Worm (Caenorhabditis elegans): ENCODE results near the gene ascc-1.
A peak's percentile ranks its signal among the peaks of the same experiment; 100 is the strongest.

ascc-1 gene

DNA sequence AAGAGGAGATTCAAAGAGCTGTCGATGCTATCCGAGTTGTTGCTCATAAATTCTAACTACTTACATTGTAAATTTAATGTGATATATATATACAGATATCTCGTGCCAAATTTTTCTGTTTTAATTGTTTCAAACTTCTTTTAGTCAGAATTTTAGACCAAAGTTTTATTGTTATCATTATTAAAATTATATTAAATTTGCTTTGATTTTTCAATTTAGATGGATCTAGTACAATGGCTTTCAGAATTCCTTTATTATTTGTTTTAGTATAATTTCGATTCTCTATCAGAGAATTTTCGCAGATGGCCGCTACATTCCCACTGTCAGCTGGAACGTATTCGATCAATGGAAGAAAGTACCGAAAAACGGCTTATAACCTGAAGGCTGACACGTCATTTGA lies at the start of gene ascc-1:
Gene ascc-1, plus strand, starts transcription at position 301 of the 400 bp plus-strand sequence.
- TF ChIP-seq nhr-129 (tag; optimal IDR thresholded peaks at IDR 0.05) (no peak), lsy-2 (tag; optimal IDR thresholded peaks at IDR 0.05) (no peak), lin-13 (GFP tag; optimal IDR thresholded peaks at IDR 0.05) (no peak), blmp-1 (tag; optimal IDR thresholded peaks at IDR 0.05; ENCODE audit: insufficient read depth) (no peak), nhr-77 (tag; optimal IDR thresholded peaks at IDR 0.05) (no peak), mbf-1 (tag; optimal IDR thresholded peaks at IDR 0.05) (no peak), nhr-237 (tag; optimal IDR thresholded peaks at IDR 0.05) (no peak), gmeb-1 (tag; optimal IDR thresholded peaks at IDR 0.05) (no peak)

DNA sequence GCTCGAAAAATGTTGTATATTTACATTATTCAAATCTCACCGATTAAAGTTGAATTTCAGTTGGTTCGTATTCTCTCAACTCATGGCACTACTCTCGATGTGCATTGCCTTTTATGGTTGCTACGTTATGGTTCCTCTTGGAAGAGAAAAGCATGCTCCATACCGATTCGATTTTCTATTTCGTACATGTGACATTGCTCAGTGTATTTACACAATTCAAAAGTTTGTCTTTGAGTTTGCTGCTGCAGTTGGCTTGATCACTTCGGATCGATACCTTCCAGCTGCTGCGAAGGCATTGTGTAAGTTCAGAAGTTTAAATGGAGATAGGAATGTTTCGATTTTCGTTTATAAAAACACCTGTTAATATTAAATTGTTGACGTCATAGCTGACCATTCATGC lies 49.3 kb upstream of the ascc-1 start:
- TF ChIP-seq zag-1 (tag; optimal IDR thresholded peaks at IDR 0.05) = no peak
- TF ChIP-seq ama-1 (optimal IDR thresholded peaks at IDR 0.05) = no peak
- no peak for TF ChIP-seq crh-2 (tag; optimal IDR thresholded peaks at IDR 0.05)
- peak; percentile 88 for TF ChIP-seq nhr-6 (tag; optimal IDR thresholded peaks at IDR 0.05)
- no peak for TF ChIP-seq egl-27 (tag; optimal IDR thresholded peaks at IDR 0.05)
- no peak for TF ChIP-seq nhr-21 (tag; optimal IDR thresholded peaks at IDR 0.05)

DNA sequence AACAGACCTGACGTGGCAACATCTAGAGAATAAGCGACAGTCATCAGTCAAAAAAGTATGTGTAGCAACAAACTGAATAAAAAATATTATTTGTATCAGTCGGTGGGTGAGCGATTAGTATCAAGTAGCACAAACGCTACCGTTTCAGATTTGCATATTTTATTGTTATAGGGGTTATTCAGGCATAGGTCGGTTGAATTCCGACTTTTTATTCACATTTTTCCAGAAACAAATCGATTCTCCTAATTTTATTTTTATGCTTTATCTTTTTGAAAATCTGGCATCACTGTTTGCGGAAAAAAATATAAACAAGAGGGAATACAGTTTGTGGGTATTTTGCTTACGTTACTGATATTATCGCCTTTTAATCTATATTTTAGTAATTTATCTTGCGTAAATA lies 45.7 kb upstream of the ascc-1 start, which contains the start of gene best-4:
Gene best-4, minus strand, starts transcription at position 101 of the 400 bp plus-strand sequence.
- TF ChIP-seq nhr-6 (tag; optimal IDR thresholded peaks at IDR 0.05) (no peak), snpc-4 (tag; optimal IDR thresholded peaks at IDR 0.05) (no peak), mbf-1 (tag; optimal IDR thresholded peaks at IDR 0.05) (no peak), elt-3 (tag; optimal IDR thresholded peaks at IDR 0.05) (no peak), ztf-1 (GFP tag; conservative IDR thresholded peaks at IDR 0.05) (no peak), nhr-11 (tag; optimal IDR thresholded peaks at IDR 0.05) (no peak), skn-1 (tag; optimal IDR thresholded peaks at IDR 0.05) (no peak), R02D3.7 (tag; optimal IDR thresholded peaks at IDR 0.05) (no peak), elt-1 (tag; optimal IDR thresholded peaks at IDR 0.05) (no peak), blmp-1 (tag; optimal IDR thresholded peaks at IDR 0.05; ENCODE audit: insufficient read depth) (no peak), lin-11 (tag; optimal IDR thresholded peaks at IDR 0.05) (no peak), nhr-77 (tag; optimal IDR thresholded peaks at IDR 0.05) (no peak), ama-1 (optimal IDR thresholded peaks at IDR 0.05) (no peak), nhr-129 (tag; optimal IDR thresholded peaks at IDR 0.05) (no peak)

DNA sequence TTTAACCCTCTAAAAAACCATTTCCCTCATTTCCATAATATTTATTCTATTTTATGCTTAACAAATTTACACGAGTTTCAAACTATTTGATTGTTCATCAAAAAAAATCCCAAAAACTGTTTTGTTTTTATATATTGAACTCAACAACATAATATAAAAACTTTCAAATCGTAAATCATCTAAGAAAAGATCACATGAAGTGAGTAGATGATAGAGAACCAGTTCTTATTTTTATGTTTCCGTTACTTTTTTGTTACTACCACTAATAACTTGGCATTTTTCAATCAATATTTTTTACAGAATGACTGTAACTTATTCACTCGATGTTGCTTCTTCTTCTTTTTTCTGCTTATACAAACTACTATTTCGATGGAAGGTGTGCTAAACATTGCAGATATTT lies 44.8 kb upstream of the ascc-1 start, which contains the start of gene best-3:
Gene best-3, plus strand, starts transcription at position 301 of the 400 bp plus-strand sequence.
- no peak for TF ChIP-seq blmp-1 (tag; optimal IDR thresholded peaks at IDR 0.05; ENCODE audit: insufficient read depth)

DNA sequence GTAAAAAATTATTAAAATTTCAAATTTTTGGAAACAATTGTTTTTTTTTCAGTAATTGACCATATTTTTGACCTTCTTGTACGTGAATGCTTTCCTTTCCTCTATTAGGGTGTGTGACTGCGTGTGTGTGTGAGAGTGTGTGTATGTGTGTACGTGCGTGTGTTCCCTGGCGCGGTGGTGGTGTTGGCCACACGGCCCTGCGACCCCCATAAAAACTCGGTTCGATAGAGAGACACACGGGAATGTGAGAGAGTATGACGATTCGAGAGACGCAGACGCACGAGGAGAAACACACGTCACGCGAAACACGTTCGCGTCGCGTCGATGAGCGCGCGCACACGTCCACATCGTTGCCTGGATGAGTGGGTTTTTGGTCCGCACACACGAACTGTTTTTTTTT lies 38.7 kb upstream of the ascc-1 start:
- TF ChIP-seq sem-4 (tag; optimal IDR thresholded peaks at IDR 0.05) = peak; percentile 42
- TF ChIP-seq crh-2 (tag; optimal IDR thresholded peaks at IDR 0.05) = peak; percentile 93
- no peak for TF ChIP-seq mab-5 (tag; optimal IDR thresholded peaks at IDR 0.05)
- no peak for TF ChIP-seq R02D3.7 (tag; optimal IDR thresholded peaks at IDR 0.05)
- TF ChIP-seq C34F6.9 (tag; optimal IDR thresholded peaks at IDR 0.05) = peak; percentile 85
- TF ChIP-seq sma-9 (GFP tag; optimal IDR thresholded peaks at IDR 0.05) = peak; percentile 59
- no peak for TF ChIP-seq sma-9 (tag; optimal IDR thresholded peaks at IDR 0.05)
- peak; percentile 70 for TF ChIP-seq nhr-21 (tag; optimal IDR thresholded peaks at IDR 0.05)
- TF ChIP-seq blmp-1 (tag; optimal IDR thresholded peaks at IDR 0.05; ENCODE audit: insufficient read depth) = no peak
- TF ChIP-seq ceh-82 (tag; optimal IDR thresholded peaks at IDR 0.05) = no peak
- TF ChIP-seq fos-1 (tag; optimal IDR thresholded peaks at IDR 0.05) = peak; percentile 74
- TF ChIP-seq mdl-1 (tag; optimal IDR thresholded peaks at IDR 0.05) = peak; percentile 40 to 83
- TF ChIP-seq nhr-129 (tag; optimal IDR thresholded peaks at IDR 0.05) = peak; percentile 86
- peak; percentile 30 for TF ChIP-seq sma-3 (GFP tag; optimal IDR thresholded peaks at IDR 0.05)
- TF ChIP-seq nhr-237 (tag; optimal IDR thresholded peaks at IDR 0.05) = no peak
- TF ChIP-seq nhr-6 (tag; optimal IDR thresholded peaks at IDR 0.05) = peak; percentile 98
- peak; percentile 57 for TF ChIP-seq egl-27 (tag; optimal IDR thresholded peaks at IDR 0.05)
- TF ChIP-seq lsy-2 (tag; optimal IDR thresholded peaks at IDR 0.05) = peak; percentile 38 to 66
- peak; percentile 82 for TF ChIP-seq unc-55 (GFP tag; optimal IDR thresholded peaks at IDR 0.05)
- peak; percentile 82 for TF ChIP-seq nhr-25 (tag; optimal IDR thresholded peaks at IDR 0.05)
- peak; percentile 79 for TF ChIP-seq F13H6.1 (tag; optimal IDR thresholded peaks at IDR 0.05)
- TF ChIP-seq lin-13 (GFP tag; optimal IDR thresholded peaks at IDR 0.05) = peak; percentile 69
- TF ChIP-seq zag-1 (tag; optimal IDR thresholded peaks at IDR 0.05) = peak; percentile 41
- peak; percentile 32 for TF ChIP-seq lin-11 (tag; optimal IDR thresholded peaks at IDR 0.05)
- TF ChIP-seq mbf-1 (tag; optimal IDR thresholded peaks at IDR 0.05) = no peak

Measured in whole organism, L2 larva.